Worm (Caenorhabditis elegans): Measurements from ENCODE around the gene mcu-1.

The mcu-1 gene

DNA sequence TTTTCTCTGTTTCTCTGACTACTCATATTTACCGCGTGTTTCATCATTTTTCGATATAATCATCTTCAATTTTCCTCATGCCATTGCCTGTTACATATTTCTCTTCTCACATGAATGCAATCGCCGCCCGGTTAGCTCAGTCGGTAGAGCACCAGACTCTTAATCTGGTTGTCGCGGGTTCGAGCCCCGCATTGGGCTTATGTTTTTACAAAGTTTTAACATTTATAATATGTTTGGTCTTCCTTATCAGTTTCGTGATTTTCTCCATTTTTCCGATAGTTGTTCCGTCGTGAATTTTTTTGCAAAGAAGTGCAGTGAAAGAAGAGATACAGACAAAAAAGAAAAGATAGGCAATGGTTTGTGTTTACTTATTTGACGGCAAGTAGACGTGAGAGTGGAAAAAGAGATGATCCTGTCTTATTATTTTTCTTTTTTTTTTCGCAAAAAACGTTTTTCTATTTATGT, 28.0 kb upstream of the mcu-1 start (continued):
- TF ChIP-seq pha-4 (tag; optimal IDR thresholded peaks at IDR 0.05), result peak; percentile 69
- peak; percentile 74 for TF ChIP-seq lin-54 (GFP tag; optimal IDR thresholded peaks at IDR 0.05)
- no peak for TF ChIP-seq nfya-1 (tag; optimal IDR thresholded peaks at IDR 0.05; ENCODE audit: borderline replicate concordance, insufficient read depth)
- TF ChIP-seq Y53G8AR.9 (GFP tag; conservative IDR thresholded peaks at IDR 0.05), result 0 out of 2 replicates have a peak, but pooled peaks have one; percentile 73
- TF ChIP-seq C17E4.6 (GFP tag; IDR thresholded peaks at IDR 0.05), result no peak
- TF ChIP-seq egrh-3 (GFP tag; IDR thresholded peaks at IDR 0.05), result peak; percentile 24; the same call in 1 of the 2 replicates
- TF ChIP-seq repo-1 (tag; optimal IDR thresholded peaks at IDR 0.05), result peak; percentile 81
- peak; percentile 92 for TF ChIP-seq nhr-90 (tag; optimal IDR thresholded peaks at IDR 0.05)
- peak; percentile 4 for TF ChIP-seq F10E7.11 (tag; optimal IDR thresholded peaks at IDR 0.05)
- no peak for TF ChIP-seq ccch-3 (GFP tag; optimal IDR thresholded peaks at IDR 0.05)
- peak; percentile 59 for TF ChIP-seq F22D6.2 (tag; optimal IDR thresholded peaks at IDR 0.05)
- no peak for TF ChIP-seq hlh-26 (GFP tag; conservative IDR thresholded peaks at IDR 0.05)
- TF ChIP-seq C06A6.2 (GFP tag; conservative IDR thresholded peaks at IDR 0.05), result peak; percentile 60; the same call in 1 of the 2 replicates
- peak; percentile 94 for TF ChIP-seq him-1 (tag; optimal IDR thresholded peaks at IDR 0.05)
- TF ChIP-seq ama-1 (optimal IDR thresholded peaks at IDR 0.05), result no peak
- TF ChIP-seq ama-1 (GFP tag; optimal IDR thresholded peaks at IDR 0.05), result peak; percentile 52 to 91
- TF ChIP-seq zfh-2 (GFP tag; conservative IDR thresholded peaks at IDR 0.05), result no peak
- TF ChIP-seq chd-7 (tag; optimal IDR thresholded peaks at IDR 0.05), result peak; percentile 87
- TF ChIP-seq madf-10 (tag; optimal IDR thresholded peaks at IDR 0.05), result peak; percentile 81
- no peak for TF ChIP-seq unc-62 (GFP tag; optimal IDR thresholded peaks at IDR 0.05)
- TF ChIP-seq mcd-1 (GFP tag; IDR thresholded peaks at IDR 0.05), result peak; percentile 61
- no peak for TF ChIP-seq akir-1 (GFP tag; optimal IDR thresholded peaks at IDR 0.05)
- TF ChIP-seq ceh-79 (tag; optimal IDR thresholded peaks at IDR 0.05), result peak; percentile 80
- no peak for TF ChIP-seq aptf-3 (GFP tag; IDR thresholded peaks at IDR 0.05)
- no peak; the same call in 1 of the 2 replicates for TF ChIP-seq Y79H2A.3 (GFP tag; conservative IDR thresholded peaks at IDR 0.05)
- no peak for TF ChIP-seq sdz-38 (tag; optimal IDR thresholded peaks at IDR 0.05)
- peak; percentile 90 for TF ChIP-seq B0336.3 (GFP tag; IDR thresholded peaks at IDR 0.05)
- peak; percentile 68 for TF ChIP-seq unc-130 (GFP tag; optimal IDR thresholded peaks at IDR 0.05)
- TF ChIP-seq gei-17 (GFP tag; optimal IDR thresholded peaks at IDR 0.05), result peak; percentile 9
- peak; percentile 79 for TF ChIP-seq hmg-1.2 (GFP tag; IDR thresholded peaks at IDR 0.05)
- 0 out of 2 replicates have a peak, but pooled peaks have one; percentile 31 for TF ChIP-seq bed-2 (GFP tag; IDR thresholded peaks at IDR 0.05)
- no peak for TF ChIP-seq ceh-91 (GFP tag; IDR thresholded peaks at IDR 0.05)
- peak; percentile 93 for TF ChIP-seq snpc-4 (GFP tag; optimal IDR thresholded peaks at IDR 0.05)
- TF ChIP-seq snpc-4 (tag; optimal IDR thresholded peaks at IDR 0.05), result peak; percentile 82 to 97 (median 96)

DNA sequence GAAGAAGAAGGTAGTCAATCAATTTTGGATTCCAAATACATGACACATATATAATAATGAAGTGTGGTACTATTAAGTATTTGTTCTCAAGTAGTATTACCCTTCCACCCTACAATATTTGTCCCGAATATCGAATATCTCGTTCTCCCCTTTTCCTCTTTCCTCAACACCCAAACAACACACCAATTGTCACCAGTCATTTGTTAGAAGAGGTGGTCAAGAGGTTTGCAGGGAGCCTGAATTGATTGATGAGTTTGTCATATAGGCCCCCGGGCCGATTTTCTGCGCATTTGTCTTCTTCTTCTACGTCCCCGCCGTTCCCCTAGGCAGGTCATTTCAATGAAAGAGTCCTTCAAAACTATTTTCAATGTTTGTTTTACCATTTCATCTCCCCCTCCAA, 25.3 kb upstream of the mcu-1 start:
- TF ChIP-seq hlh-26 (GFP tag; conservative IDR thresholded peaks at IDR 0.05) (no peak), ztf-6 (GFP tag; IDR thresholded peaks at IDR 0.05) (0 out of 2 replicates have a peak, but pooled peaks have one; percentile 26)

ce11 chrIV:5962219-5962945, 23.4 kb upstream of the mcu-1 start, which contains the start of gene K02B2.6:
TSS of gene K02B2.6 (minus strand) at chrIV:5962269.
- TF ChIP-seq zfh-2 (GFP tag; conservative IDR thresholded peaks at IDR 0.05) (peak; percentile 81), hmg-20 (GFP tag; IDR thresholded peaks at IDR 0.05) (no peak)
